Fruit fly (Drosophila melanogaster): ENCODE measurements around the gene CG9386.

CG9386 gene

DNA sequence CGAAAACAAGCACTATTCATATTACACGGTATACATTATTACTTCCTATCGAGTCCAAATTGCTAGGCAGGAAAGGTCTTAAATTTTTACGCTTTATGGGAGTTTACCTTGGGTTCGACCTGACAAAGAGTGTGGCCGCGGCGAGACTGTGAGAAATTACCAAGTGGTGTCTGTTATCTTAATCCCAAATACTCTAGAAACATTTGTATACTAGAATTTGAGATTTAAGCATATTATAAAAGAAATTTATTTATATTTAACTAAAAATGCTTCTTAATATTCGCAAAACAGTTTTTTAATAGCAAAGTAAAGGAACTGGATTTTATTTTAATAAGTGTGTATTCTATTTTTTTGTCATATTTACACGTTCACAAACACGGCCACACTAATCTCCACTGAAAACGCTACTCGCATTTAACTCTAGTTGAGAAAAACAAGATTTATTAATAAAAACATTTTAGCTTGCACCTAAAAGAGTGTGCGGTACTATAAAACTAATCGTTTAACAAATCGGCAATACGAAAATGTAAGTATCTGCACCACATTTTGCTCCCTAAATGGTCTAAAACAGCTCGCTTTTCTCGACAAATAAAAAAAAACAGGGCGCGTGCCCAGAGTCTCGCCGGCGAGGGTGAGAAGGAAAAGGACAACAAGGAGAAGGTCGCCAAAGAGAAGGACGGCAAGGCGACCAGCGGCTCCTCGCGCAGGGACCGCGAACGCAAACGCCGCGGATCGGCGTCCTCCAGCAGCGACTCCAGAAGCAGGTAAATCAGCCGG lies 3.4 kb downstream of the CG9386 start, which contains the start of the genes mura and RnpS1 (continued):
- no peak for TF ChIP-seq CG11723 (GFP tag; optimal IDR thresholded peaks at IDR 0.05)
- no peak for TF ChIP-seq CG11247 (GFP tag; IDR thresholded peaks at IDR 0.05)
- peak; percentile 31 for TF ChIP-seq Fer1 (GFP tag; optimal IDR thresholded peaks at IDR 0.05)
- no peak for TF ChIP-seq HmgZ (tag; optimal IDR thresholded peaks at IDR 0.05)
- TF ChIP-seq CG5245 (GFP tag; optimal IDR thresholded peaks at IDR 0.05), result no peak
- peak; percentile 1 for TF ChIP-seq CG15696 (tag; optimal IDR thresholded peaks at IDR 0.05)
- peak; percentile 25 for TF ChIP-seq gem (tag; optimal IDR thresholded peaks at IDR 0.05)
- TF ChIP-seq pfk (GFP tag; optimal IDR thresholded peaks at IDR 0.05), result no peak
- TF ChIP-seq Hr78 (GFP tag; optimal IDR thresholded peaks at IDR 0.05), result peak in 1 of 2 experiments; percentile 95
- TF ChIP-seq emc (GFP tag; optimal IDR thresholded peaks at IDR 0.05), result no peak
- peak; percentile 90 for TF ChIP-seq ftz-f1 (GFP tag; optimal IDR thresholded peaks at IDR 0.05)
- no peak for TF ChIP-seq Hr3 (GFP tag; optimal IDR thresholded peaks at IDR 0.05)
- peak; percentile 38 for TF ChIP-seq CG2712 (tag; optimal IDR thresholded peaks at IDR 0.05)
- TF ChIP-seq Bteb2 (GFP tag; optimal IDR thresholded peaks at IDR 0.05), result no peak
- TF ChIP-seq Kr (GFP tag; optimal IDR thresholded peaks at IDR 0.05), result no peak

DNA sequence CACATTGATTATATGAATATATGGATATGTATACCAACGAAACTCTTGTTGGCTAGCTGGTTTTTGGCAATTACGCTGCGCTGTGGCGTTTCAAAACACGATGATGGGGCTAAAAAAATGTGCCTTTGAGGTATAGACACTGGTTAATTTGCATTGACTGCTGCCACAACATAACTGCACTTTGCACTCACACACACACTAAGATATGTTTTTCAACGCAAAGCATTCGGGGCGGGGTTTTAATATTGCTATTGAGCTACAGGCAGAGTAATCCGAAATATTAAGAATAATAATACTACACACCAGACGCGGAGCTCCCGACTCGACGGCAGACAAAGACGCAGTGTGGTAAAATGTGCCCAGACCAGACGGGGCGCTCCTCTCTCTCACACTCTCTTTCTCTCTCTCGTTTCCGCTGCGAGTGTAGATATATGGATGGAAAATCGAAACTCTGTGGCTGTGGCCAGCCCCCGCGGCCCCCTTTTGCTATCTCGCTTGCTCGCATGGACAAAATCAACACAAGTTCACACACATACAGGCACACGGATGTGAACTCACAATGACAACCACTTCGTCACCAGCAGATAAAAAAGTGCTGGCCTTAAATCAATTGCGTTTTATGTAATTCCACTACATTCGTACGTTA lies 4.1 kb downstream of the CG9386 start:
- peak; percentile 18 for TF ChIP-seq CG4282 (GFP tag; optimal IDR thresholded peaks at IDR 0.05)
- TF ChIP-seq pan (optimal IDR thresholded peaks at IDR 0.05), result no peak
- TF ChIP-seq pan (GFP tag; optimal IDR thresholded peaks at IDR 0.05 in 1 of 2, IDR thresholded peaks at IDR 0.05 in 1 of 2), result no peak
- peak; percentile 5 for TF ChIP-seq CG6654 (GFP tag; optimal IDR thresholded peaks at IDR 0.05)
- peak; percentile 23 for TF ChIP-seq CG33213 (GFP tag; optimal IDR thresholded peaks at IDR 0.05)
- peak; percentile 29 for TF ChIP-seq Hey (tag; optimal IDR thresholded peaks at IDR 0.05)
- peak; percentile 5 for TF ChIP-seq CG1792 (GFP tag; optimal IDR thresholded peaks at IDR 0.05)
- peak; percentile 27 for TF ChIP-seq en (GFP tag; optimal IDR thresholded peaks at IDR 0.05)
- no peak for TF ChIP-seq da (GFP tag; optimal IDR thresholded peaks at IDR 0.05)
- TF ChIP-seq zen (tag; optimal IDR thresholded peaks at IDR 0.05), result no peak
- peak; percentile 43 for TF ChIP-seq kay (GFP tag; optimal IDR thresholded peaks at IDR 0.05)
- TF ChIP-seq HHEX (GFP tag; optimal IDR thresholded peaks at IDR 0.05), result peak; percentile 70
- TF ChIP-seq cato (GFP tag; optimal IDR thresholded peaks at IDR 0.05; ENCODE audit: borderline replicate concordance), result no peak
- peak; percentile 74 for TF ChIP-seq CG13624 (GFP tag; optimal IDR thresholded peaks at IDR 0.05)
- TF ChIP-seq Hmr (GFP tag; optimal IDR thresholded peaks at IDR 0.05), result peak; percentile 77
- peak in 1 of 2 experiments; percentile 12 for TF ChIP-seq insv (GFP tag; optimal IDR thresholded peaks at IDR 0.05)
- peak; percentile 22 for TF ChIP-seq CG18476 (GFP tag; optimal IDR thresholded peaks at IDR 0.05)
- peak; percentile 60 for TF ChIP-seq YL-1 (GFP tag; optimal IDR thresholded peaks at IDR 0.05)
- TF ChIP-seq CG14050 (GFP tag; IDR thresholded peaks at IDR 0.05), result no peak
- peak; percentile 62 for TF ChIP-seq CG12219 (GFP tag; optimal IDR thresholded peaks at IDR 0.05)
- TF ChIP-seq disco-r (GFP tag; optimal IDR thresholded peaks at IDR 0.05), result peak; percentile 32
- TF ChIP-seq CG8944 (GFP tag; optimal IDR thresholded peaks at IDR 0.05), result no peak
- no peak for TF ChIP-seq CG10431 (GFP tag; optimal IDR thresholded peaks at IDR 0.05)
- TF ChIP-seq sd (tag; optimal IDR thresholded peaks at IDR 0.05), result peak; percentile 51
- TF ChIP-seq CG12769 (tag; optimal IDR thresholded peaks at IDR 0.05), result peak; percentile 80
- TF ChIP-seq wdn (GFP tag; IDR thresholded peaks at IDR 0.05), result no peak
- TF ChIP-seq CG17912 (GFP tag; optimal IDR thresholded peaks at IDR 0.05), result peak; percentile 87
- no peak for TF ChIP-seq Rfx (GFP tag; IDR thresholded peaks at IDR 0.05)
- TF ChIP-seq Gsc (GFP tag; IDR thresholded peaks at IDR 0.05), result no peak
- peak; percentile 98 for TF ChIP-seq onecut (GFP tag; IDR thresholded peaks at IDR 0.05)
- TF ChIP-seq CG1024 (GFP tag; IDR thresholded peaks at IDR 0.05), result no peak
- TF ChIP-seq Adf1 (GFP tag; IDR thresholded peaks at IDR 0.05), result no peak
- TF ChIP-seq scrt (GFP tag; optimal IDR thresholded peaks at IDR 0.05), result peak; percentile 62
- TF ChIP-seq HLH54F (GFP tag; optimal IDR thresholded peaks at IDR 0.05), result no peak

Measured in whole organism, embryonic.